Fruit fly (Drosophila melanogaster): ENCODE measurements around the gene Pgd.

Gene Pgd

DNA sequence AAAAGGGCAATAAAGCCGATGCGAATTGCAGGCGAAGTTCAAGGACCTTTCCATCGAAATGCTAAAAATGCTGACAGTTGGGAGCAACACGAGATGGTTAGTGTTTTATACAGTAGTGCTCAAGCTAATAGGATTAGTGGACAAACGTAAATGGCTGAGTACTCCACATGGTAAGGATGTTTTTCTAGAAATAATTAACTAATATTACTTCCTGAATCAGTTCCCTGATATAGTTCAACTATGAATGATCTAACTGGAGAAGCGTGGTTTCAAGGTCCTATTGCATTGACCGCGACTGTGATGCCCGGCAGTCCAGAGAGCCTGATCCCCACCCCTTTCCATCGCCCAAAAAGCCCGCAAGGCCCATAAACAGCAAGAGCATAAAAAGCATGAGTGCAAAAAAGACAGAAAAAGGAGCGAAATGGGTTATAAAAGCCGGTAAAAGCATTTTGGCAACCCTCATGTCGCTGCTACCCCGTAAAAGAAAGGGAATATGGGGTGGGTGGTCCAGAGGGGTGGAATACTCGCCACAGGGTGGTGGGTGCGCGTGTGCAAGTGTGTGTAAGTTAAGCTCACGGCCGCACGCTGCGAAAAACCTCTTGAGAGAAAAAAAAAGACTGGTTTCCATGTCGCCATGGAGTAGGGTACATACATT is 10.6 kb upstream of the Pgd start:
- TF ChIP-seq Rel (GFP tag; optimal IDR thresholded peaks at IDR 0.05) (peak; percentile 36), Rel (tag; optimal IDR thresholded peaks at IDR 0.05) (peak; percentile 9), Myc (optimal IDR thresholded peaks at IDR 0.05) (no peak), CG32264 (GFP tag; optimal IDR thresholded peaks at IDR 0.05) (peak; percentile 70), Dfd (GFP tag; optimal IDR thresholded peaks at IDR 0.05) (no peak), lola (GFP tag; optimal IDR thresholded peaks at IDR 0.05) (no peak), jim (GFP tag; optimal IDR thresholded peaks at IDR 0.05) (no peak), Sp1 (GFP tag; optimal IDR thresholded peaks at IDR 0.05) (peak; percentile 91), GATAd (GFP tag; optimal IDR thresholded peaks at IDR 0.05) (peak; percentile 44), OdsH (GFP tag; optimal IDR thresholded peaks at IDR 0.05) (peak; percentile 87), brk (GFP tag; optimal IDR thresholded peaks at IDR 0.05) (peak; percentile 49), usp (GFP tag; optimal IDR thresholded peaks at IDR 0.05) (no peak), ey (GFP tag; optimal IDR thresholded peaks at IDR 0.05) (peak; percentile 88), CG9705 (GFP tag; optimal IDR thresholded peaks at IDR 0.05) (peak; percentile 72), Hr83 (GFP tag; optimal IDR thresholded peaks at IDR 0.05; ENCODE audit: poor library complexity, severe bottlenecking) (no peak), psq (GFP tag; optimal IDR thresholded peaks at IDR 0.05) (peak; percentile 62), rgr (GFP tag; optimal IDR thresholded peaks at IDR 0.05) (peak; percentile 90), CrebA (GFP tag; optimal IDR thresholded peaks at IDR 0.05; ENCODE audit: borderline replicate concordance) (no peak), sage (GFP tag; optimal IDR thresholded peaks at IDR 0.05) (peak; percentile 87), fru (GFP tag; optimal IDR thresholded peaks at IDR 0.05) (peak; percentile 93), N (GFP tag; optimal IDR thresholded peaks at IDR 0.05) (no peak), Abd-B (GFP tag; optimal IDR thresholded peaks at IDR 0.05) (no peak), Hnf4 (GFP tag; optimal IDR thresholded peaks at IDR 0.05) (peak; percentile 89), Jra (GFP tag; optimal IDR thresholded peaks at IDR 0.05) (peak; percentile 15), dmrt93B (GFP tag; optimal IDR thresholded peaks at IDR 0.05) (peak; percentile 75), foxo (GFP tag; optimal IDR thresholded peaks at IDR 0.05) (peak; percentile 15 to 92), tai (GFP tag; optimal IDR thresholded peaks at IDR 0.05) (peak; percentile 71), sv (GFP tag; optimal IDR thresholded peaks at IDR 0.05) (peak; percentile 4), br (GFP tag; optimal IDR thresholded peaks at IDR 0.05) (peak; percentile 92), dsf (GFP tag; optimal IDR thresholded peaks at IDR 0.05; ENCODE audit: borderline replicate concordance) (peak; percentile 46), HLH106 (tag; optimal IDR thresholded peaks at IDR 0.05) (peak; percentile 91), pan (optimal IDR thresholded peaks at IDR 0.05) (no peak), Mio (GFP tag; optimal IDR thresholded peaks at IDR 0.05) (peak; percentile 38), woc (GFP tag; optimal IDR thresholded peaks at IDR 0.05) (peak; percentile 84), Vsx2 (GFP tag; optimal IDR thresholded peaks at IDR 0.05; ENCODE audit: partially characterized antibody) (no peak), h (GFP tag; optimal IDR thresholded peaks at IDR 0.05) (peak; percentile 91), dl (GFP tag; optimal IDR thresholded peaks at IDR 0.05; ENCODE audit: insufficient read depth in 1 of 2, partially characterized antibody in 2 of 2) (no peak)

- no peak for TF ChIP-seq GATAd (GFP tag; optimal IDR thresholded peaks at IDR 0.05)
- peak; percentile 88 for TF ChIP-seq woc (GFP tag; optimal IDR thresholded peaks at IDR 0.05)
- TF ChIP-seq rgr (GFP tag; optimal IDR thresholded peaks at IDR 0.05), result peak; percentile 92
- peak; percentile 57 for TF ChIP-seq Dif (GFP tag; optimal IDR thresholded peaks at IDR 0.05; ENCODE audit: partially characterized antibody)
- TF ChIP-seq OdsH (GFP tag; optimal IDR thresholded peaks at IDR 0.05), result peak; percentile 92
- peak; percentile 91 for TF ChIP-seq br (GFP tag; optimal IDR thresholded peaks at IDR 0.05)
- peak; percentile 89 for TF ChIP-seq psq (GFP tag; optimal IDR thresholded peaks at IDR 0.05)
- peak; percentile 80 for TF ChIP-seq brk (GFP tag; optimal IDR thresholded peaks at IDR 0.05)
- TF ChIP-seq Hr78 (GFP tag; optimal IDR thresholded peaks at IDR 0.05), result no peak
- peak; percentile 95 for TF ChIP-seq h (GFP tag; optimal IDR thresholded peaks at IDR 0.05)
- TF ChIP-seq Sp1 (GFP tag; optimal IDR thresholded peaks at IDR 0.05), result peak; percentile 96
- peak; percentile 83 for TF ChIP-seq sage (GFP tag; optimal IDR thresholded peaks at IDR 0.05)
- peak; percentile 70 for TF ChIP-seq dsf (GFP tag; optimal IDR thresholded peaks at IDR 0.05; ENCODE audit: borderline replicate concordance)
- peak in 1 of 2 experiments; percentile 55 for TF ChIP-seq dl (GFP tag; optimal IDR thresholded peaks at IDR 0.05; ENCODE audit: insufficient read depth in 1 of 2, partially characterized antibody in 2 of 2)
- peak; percentile 40 for TF ChIP-seq Dfd (GFP tag; optimal IDR thresholded peaks at IDR 0.05)
- TF ChIP-seq Rel (GFP tag; optimal IDR thresholded peaks at IDR 0.05), result peak; percentile 64
- peak; percentile 93 for TF ChIP-seq Rel (tag; optimal IDR thresholded peaks at IDR 0.05)
- peak; percentile 83 for TF ChIP-seq Hnf4 (GFP tag; optimal IDR thresholded peaks at IDR 0.05)
- TF ChIP-seq Abd-B (GFP tag; optimal IDR thresholded peaks at IDR 0.05), result no peak
- TF ChIP-seq N (GFP tag; optimal IDR thresholded peaks at IDR 0.05), result no peak
- TF ChIP-seq CrebA (GFP tag; optimal IDR thresholded peaks at IDR 0.05; ENCODE audit: borderline replicate concordance), result peak; percentile 66
- peak; percentile 82 for TF ChIP-seq jim (GFP tag; optimal IDR thresholded peaks at IDR 0.05)
- peak; percentile 37 to 94 for TF ChIP-seq foxo (GFP tag; optimal IDR thresholded peaks at IDR 0.05)
- TF ChIP-seq dmrt93B (GFP tag; optimal IDR thresholded peaks at IDR 0.05), result peak; percentile 93
- TF ChIP-seq usp (GFP tag; optimal IDR thresholded peaks at IDR 0.05), result no peak
- peak; percentile 52 for TF ChIP-seq Mio (GFP tag; optimal IDR thresholded peaks at IDR 0.05)
- no peak for TF ChIP-seq Myc (optimal IDR thresholded peaks at IDR 0.05)
- TF ChIP-seq HLH106 (tag; optimal IDR thresholded peaks at IDR 0.05), result peak; percentile 96
- peak; percentile 68 for TF ChIP-seq Vsx2 (GFP tag; optimal IDR thresholded peaks at IDR 0.05; ENCODE audit: partially characterized antibody)
- no peak for TF ChIP-seq lola (GFP tag; optimal IDR thresholded peaks at IDR 0.05)
- peak; percentile 77 for TF ChIP-seq sv (GFP tag; optimal IDR thresholded peaks at IDR 0.05)
- peak; percentile 37 for TF ChIP-seq Hr83 (GFP tag; optimal IDR thresholded peaks at IDR 0.05; ENCODE audit: poor library complexity, severe bottlenecking)
- TF ChIP-seq CG32264 (GFP tag; optimal IDR thresholded peaks at IDR 0.05), result peak; percentile 58
- TF ChIP-seq ey (GFP tag; optimal IDR thresholded peaks at IDR 0.05), result peak; percentile 95
- TF ChIP-seq CG9705 (GFP tag; optimal IDR thresholded peaks at IDR 0.05), result peak; percentile 94
- TF ChIP-seq tai (GFP tag; optimal IDR thresholded peaks at IDR 0.05), result peak; percentile 87
- TF ChIP-seq fru (GFP tag; optimal IDR thresholded peaks at IDR 0.05), result peak; percentile 94
- no peak for TF ChIP-seq pan (optimal IDR thresholded peaks at IDR 0.05)
- peak; percentile 87 for TF ChIP-seq Jra (GFP tag; optimal IDR thresholded peaks at IDR 0.05)
Observed at dm6 chrX:2134965-2135758, 9.8 kb upstream of the Pgd start.

Measured in whole organism, wandering third instar larva.